Worm (Caenorhabditis elegans) whole organism, L3 larva: ENCODE measurements around the gene EGAP1.1.

Experiments
- ama-1 ChIP-seq: fragments of 150-350 bp; optimal IDR thresholded peaks from 2 replicates; lab custom pipeline; 2018
- ceh-16 ChIP-seq: sonication (generic microtip); optimal IDR thresholded peaks from 2 replicates; lab custom pipeline; 2017; ENCODE audit warnings: missing biosample characterization, missing genetic modification characterization
- ceh-28 ChIP-seq: fragments of 150-350 bp; optimal IDR thresholded peaks from 2 replicates; lab custom pipeline; 2014; ENCODE audit warnings: missing biosample characterization, missing genetic modification reagents, missing genetic modification characterization
- nhr-23 ChIP-seq: fragments of 150-350 bp; optimal IDR thresholded peaks from 2 replicates; lab custom pipeline; 2014; ENCODE audit warnings: missing biosample characterization, missing genetic modification reagents, missing genetic modification characterization
- nhr-67 ChIP-seq: fragments of 150-350 bp; optimal IDR thresholded peaks from 2 replicates; lab custom pipeline; 2014; ENCODE audit warnings: missing biosample characterization, missing genetic modification characterization
- nhr-77 ChIP-seq: fragments of 150-350 bp; optimal IDR thresholded peaks from 2 replicates; lab custom pipeline; 2014; ENCODE audit warnings: missing biosample characterization, missing genetic modification characterization
- pha-4 ChIP-seq: fragments of 150-350 bp; optimal IDR thresholded peaks from 2 replicates; lab custom pipeline; 2014; ENCODE audit warnings: missing biosample characterization, missing genetic modification reagents, missing genetic modification characterization
- pqm-1 ChIP-seq: fragments of 150-350 bp; optimal IDR thresholded peaks from 2 replicates; lab custom pipeline; 2017; ENCODE audit warnings: missing biosample characterization, missing genetic modification characterization, inconsistent platforms
- sea-2 ChIP-seq: fragments of 150-350 bp; sonication (generic microtip); optimal IDR thresholded peaks from 4 replicates; lab custom pipeline; 2014; ENCODE audit warnings: missing biosample characterization, missing genetic modification reagents, missing genetic modification characterization
- tbx-2 ChIP-seq: sonication (generic microtip); optimal IDR thresholded peaks from 2 replicates; lab custom pipeline; 2016; ENCODE audit warnings: mild to moderate bottlenecking, missing genetic modification characterization, missing compliant biosample characterization
- zag-1 ChIP-seq: fragments of 150-350 bp; optimal IDR thresholded peaks from 2 replicates; lab custom pipeline; 2014; ENCODE audit warnings: missing biosample characterization, missing genetic modification characterization
- ztf-11 ChIP-seq: fragments of 150-350 bp; optimal IDR thresholded peaks from 2 replicates; lab custom pipeline; 2014; ENCODE audit warnings: missing biosample characterization, missing genetic modification characterization
- ztf-4 ChIP-seq: fragments of 150-350 bp; optimal IDR thresholded peaks from 2 replicates; lab custom pipeline; 2014; ENCODE audit warnings: missing biosample characterization, missing genetic modification characterization

DNA sequence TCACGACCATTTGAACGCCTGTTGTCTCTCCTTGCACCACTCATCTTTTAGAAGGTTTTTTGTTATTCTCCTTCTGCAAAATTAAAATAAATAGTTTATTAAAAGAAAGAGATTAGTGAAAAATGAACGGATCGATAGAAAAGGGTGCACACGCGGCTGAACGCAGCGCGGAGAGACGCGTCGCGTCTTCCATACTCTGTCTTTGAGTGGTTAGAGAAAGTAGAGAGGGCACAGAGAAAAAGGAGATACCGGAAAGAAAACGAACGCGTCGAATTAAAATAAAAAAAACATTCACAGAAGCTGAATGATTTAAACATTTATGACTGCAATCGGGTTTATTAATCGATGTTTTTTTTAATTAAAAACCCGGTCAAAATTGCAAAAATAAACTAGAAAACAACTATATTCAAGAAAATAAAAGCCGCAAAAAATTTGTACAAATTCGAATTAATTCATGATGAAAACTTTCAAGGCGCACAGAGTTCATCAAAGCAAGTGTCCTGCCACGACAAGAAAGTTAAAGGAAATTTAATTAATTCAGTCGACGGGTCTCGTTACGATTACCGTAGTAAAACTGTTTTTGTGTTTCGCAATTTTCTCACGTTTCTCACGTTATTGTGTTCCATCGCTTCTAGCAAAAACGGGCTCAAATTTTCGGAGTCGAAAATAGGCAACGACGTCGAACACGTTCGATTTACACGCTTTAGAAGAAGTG, 21.3 kb upstream of the EGAP1.1 start, which contains the start of the genes nono-1 and nop-1:
- no peak for TF ChIP-seq nhr-23 (tag; lab: Kevin White, UChicago)
- no peak for TF ChIP-seq ceh-28
- no peak for TF ChIP-seq nhr-67 (tag; lab: Kevin White, UChicago)
- no peak for TF ChIP-seq tbx-2 (tag; lab: Kevin White, UChicago)
- no peak for TF ChIP-seq ztf-11
- no peak for TF ChIP-seq ceh-16 (tag; lab: Kevin White, UChicago)
- no peak for TF ChIP-seq pha-4 (tag; lab: Kevin White, UChicago)
- TF ChIP-seq sea-2 (GFP tag; lab: Kevin White, UChicago): no peak
- no peak for TF ChIP-seq ama-1 (lab: Kevin White, UChicago)
- TF ChIP-seq ztf-4 (tag; lab: Kevin White, UChicago): no peak
- no peak for TF ChIP-seq nhr-77 (tag; lab: Kevin White, UChicago)
- TF ChIP-seq pqm-1 (tag; lab: Kevin White, UChicago): no peak
- TF ChIP-seq zag-1 (tag; lab: Kevin White, UChicago): no peak
